In the genomic region with DNA sequence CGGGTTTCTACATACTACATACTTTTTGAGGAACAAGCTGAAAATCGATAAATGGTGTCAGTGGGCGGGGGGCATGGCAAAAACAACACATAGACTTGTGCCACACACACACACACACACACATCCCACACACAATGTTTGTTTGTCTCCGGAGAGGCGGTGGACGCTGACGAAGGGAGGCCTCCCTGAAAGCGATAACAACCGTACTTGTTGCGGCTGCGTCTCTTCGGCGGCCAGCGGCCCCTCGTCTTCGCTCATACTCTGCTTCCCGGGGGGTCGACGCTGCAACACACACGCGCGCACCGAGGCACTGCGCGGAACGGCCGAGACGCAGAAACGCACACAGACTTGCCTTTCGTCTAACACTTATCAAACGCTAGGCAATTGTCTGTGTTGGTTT, we compare ENCODE assay signal across 4 worm cellular contexts.
TF ChIP-seq lines count a peak whose summit lies in the region.

No protein-coding gene starts in this region.

TF ChIP-seq in whole organism, L2 larva, 48 proteins besides CTCF, POLR2A, EP300 and RAD21 (continues in another document):
- peak; percentile 63 for TF ChIP-seq sma-3 (GFP tag; optimal IDR thresholded peaks at IDR 0.05; lab: Kevin White, UChicago)
- no peak for TF ChIP-seq nhr-11 (tag; optimal IDR thresholded peaks at IDR 0.05; lab: Kevin White, UChicago)
- TF ChIP-seq ztf-4 (tag; optimal IDR thresholded peaks at IDR 0.05; lab: Kevin White, UChicago), result no peak
- TF ChIP-seq ztf-11 (tag; optimal IDR thresholded peaks at IDR 0.05; lab: Kevin White, UChicago), result no peak
- no peak for TF ChIP-seq unc-39 (tag; optimal IDR thresholded peaks at IDR 0.05; lab: Kevin White, UChicago)
- no peak for TF ChIP-seq lin-13 (GFP tag; optimal IDR thresholded peaks at IDR 0.05; lab: Kevin White, UChicago)
- peak; percentile 44 to 71 for TF ChIP-seq mdl-1 (tag; optimal IDR thresholded peaks at IDR 0.05; lab: Kevin White, UChicago)
- TF ChIP-seq ceh-16 (tag; optimal IDR thresholded peaks at IDR 0.05; lab: Kevin White, UChicago), result peak; percentile 26
- TF ChIP-seq ama-1 (optimal IDR thresholded peaks at IDR 0.05; lab: Kevin White, UChicago), result no peak
- no peak for TF ChIP-seq mbf-1 (tag; optimal IDR thresholded peaks at IDR 0.05; lab: Kevin White, UChicago)
- no peak for TF ChIP-seq blmp-1 (tag; optimal IDR thresholded peaks at IDR 0.05; lab: Kevin White, UChicago; ENCODE audit: insufficient read depth)
- peak; percentile 57 for TF ChIP-seq unc-55 (GFP tag; optimal IDR thresholded peaks at IDR 0.05; lab: Kevin White, UChicago)
- TF ChIP-seq zag-1 (tag; optimal IDR thresholded peaks at IDR 0.05; lab: Kevin White, UChicago), result peak; percentile 3
- no peak for TF ChIP-seq ztf-1 (GFP tag; conservative IDR thresholded peaks at IDR 0.05; lab: Robert Waterston, UW)
- TF ChIP-seq dmd-4 (tag; optimal IDR thresholded peaks at IDR 0.05; lab: Kevin White, UChicago), result no peak
- TF ChIP-seq nhr-10 (tag; optimal IDR thresholded peaks at IDR 0.05; lab: Kevin White, UChicago), result no peak
- peak; percentile 17 for TF ChIP-seq gmeb-1 (tag; optimal IDR thresholded peaks at IDR 0.05; lab: Kevin White, UChicago)
- TF ChIP-seq lin-11 (tag; optimal IDR thresholded peaks at IDR 0.05; lab: Kevin White, UChicago), result no peak
- TF ChIP-seq crh-2 (tag; optimal IDR thresholded peaks at IDR 0.05; lab: Kevin White, UChicago), result peak; percentile 51
- peak; percentile 55 for TF ChIP-seq Y55F3AM.14 (GFP tag; optimal IDR thresholded peaks at IDR 0.05; lab: Kevin White, UChicago)
- TF ChIP-seq nhr-237 (tag; optimal IDR thresholded peaks at IDR 0.05; lab: Kevin White, UChicago), result no peak
- TF ChIP-seq C34F6.9 (tag; optimal IDR thresholded peaks at IDR 0.05; lab: Kevin White, UChicago), result peak; percentile 25

TF ChIP-seq in whole organism, L4 larva, 104 proteins besides CTCF, POLR2A, EP300 and RAD21 (continues in another document):
- TF ChIP-seq mxl-2 (GFP tag; conservative IDR thresholded peaks at IDR 0.05; lab: Robert Waterston, UW), result no peak
- no peak for TF ChIP-seq lin-15B (tag; optimal IDR thresholded peaks at IDR 0.05; lab: Kevin White, UChicago)
- 0 out of 2 replicates have a peak, but pooled peaks have one; percentile 57 for TF ChIP-seq saeg-2 (GFP tag; IDR thresholded peaks at IDR 0.05; lab: Robert Waterston, UW)
- no peak for TF ChIP-seq madf-5 (GFP tag; IDR thresholded peaks at IDR 0.05; lab: Robert Waterston, UW)
- no peak for TF ChIP-seq zfp-3 (GFP tag; conservative IDR thresholded peaks at IDR 0.05; lab: Robert Waterston, UW)
- TF ChIP-seq mxl-3 (GFP tag; optimal IDR thresholded peaks at IDR 0.05; lab: Kevin White, UChicago), result peak; percentile 79
- no peak for TF ChIP-seq F49E8.2 (tag; optimal IDR thresholded peaks at IDR 0.05; lab: Kevin White, UChicago; ENCODE audit: borderline replicate concordance)
- no peak for TF ChIP-seq ZK546.5 (tag; optimal IDR thresholded peaks at IDR 0.05; lab: Kevin White, UChicago)
- TF ChIP-seq zip-11 (GFP tag; IDR thresholded peaks at IDR 0.05; lab: Robert Waterston, UW), result no peak
- 0 out of 2 replicates have a peak, but pooled peaks have one; percentile 35 for TF ChIP-seq vab-7 (GFP tag; IDR thresholded peaks at IDR 0.05; lab: Robert Waterston, UW)
- TF ChIP-seq dpl-1 (GFP tag; optimal IDR thresholded peaks at IDR 0.05; lab: Kevin White, UChicago), result no peak
- TF ChIP-seq unc-130 (GFP tag; optimal IDR thresholded peaks at IDR 0.05; lab: Kevin White, UChicago), result no peak
- TF ChIP-seq ceh-62 (tag; optimal IDR thresholded peaks at IDR 0.05; lab: Kevin White, UChicago), result no peak
- no peak for TF ChIP-seq cey-2 (tag; optimal IDR thresholded peaks at IDR 0.05; lab: Kevin White, UChicago; ENCODE audit: borderline replicate concordance, insufficient read depth)
- no peak for TF ChIP-seq nhr-42 (GFP tag; IDR thresholded peaks at IDR 0.05; lab: Robert Waterston, UW)
- TF ChIP-seq nhr-41 (GFP tag; IDR thresholded peaks at IDR 0.05; lab: Robert Waterston, UW), result 0 out of 2 replicates have a peak, but pooled peaks have one; percentile 36
- TF ChIP-seq skn-1 (tag; optimal IDR thresholded peaks at IDR 0.05; lab: Kevin White, UChicago), result no peak
- no peak for TF ChIP-seq ztf-7 (tag; optimal IDR thresholded peaks at IDR 0.05; lab: Kevin White, UChicago)
- 0 out of 2 replicates have a peak, but pooled peaks have one; percentile 9 for TF ChIP-seq dmd-8 (GFP tag; IDR thresholded peaks at IDR 0.05; lab: Robert Waterston, UW)
- no peak for TF ChIP-seq Y48G9A.11 (GFP tag; IDR thresholded peaks at IDR 0.05; lab: Robert Waterston, UW)
- TF ChIP-seq madf-9 (GFP tag; conservative IDR thresholded peaks at IDR 0.05; lab: Robert Waterston, UW), result no peak; the same call in 1 of the 2 replicates

TF ChIP-seq in whole organism, late embryonic, 69 proteins besides CTCF, POLR2A, EP300 and RAD21 (continues in another document):
- TF ChIP-seq nhr-11 (tag; optimal IDR thresholded peaks at IDR 0.05; lab: Kevin White, UChicago) (no peak), pat-9 (tag; optimal IDR thresholded peaks at IDR 0.05; lab: Kevin White, UChicago) (peak; percentile 13), ceh-6 (GFP tag; optimal IDR thresholded peaks at IDR 0.05; lab: Kevin White, UChicago) (no peak), gmeb-2 (tag; optimal IDR thresholded peaks at IDR 0.05; lab: Kevin White, UChicago) (no peak), sox-2 (GFP tag; IDR thresholded peaks at IDR 0.05; lab: Robert Waterston, UW) (no peak), fax-1 (tag; optimal IDR thresholded peaks at IDR 0.05; lab: Kevin White, UChicago) (peak; percentile 51), dve-1 (tag; optimal IDR thresholded peaks at IDR 0.05; lab: Kevin White, UChicago) (peak; percentile 35), odd-2 (tag; optimal IDR thresholded peaks at IDR 0.05; lab: Kevin White, UChicago) (no peak), npax-4 (tag; optimal IDR thresholded peaks at IDR 0.05; lab: Kevin White, UChicago) (no peak), ceh-34 (tag; optimal IDR thresholded peaks at IDR 0.05; lab: Kevin White, UChicago) (peak; percentile 34), nfya-1 (tag; optimal IDR thresholded peaks at IDR 0.05; lab: Kevin White, UChicago) (peak; percentile 30), ceh-2 (tag; optimal IDR thresholded peaks at IDR 0.05; lab: Kevin White, UChicago) (peak; percentile 43), eyg-1 (tag; optimal IDR thresholded peaks at IDR 0.05; lab: Kevin White, UChicago) (peak; percentile 24), elt-2 (tag; optimal IDR thresholded peaks at IDR 0.05; lab: Kevin White, UChicago) (peak; percentile 87), ets-4 (tag; optimal IDR thresholded peaks at IDR 0.05; lab: Kevin White, UChicago) (peak; percentile 36), fkh-10 (GFP tag; optimal IDR thresholded peaks at IDR 0.05; lab: Kevin White, UChicago) (no peak), ceh-48 (tag; optimal IDR thresholded peaks at IDR 0.05; lab: Kevin White, UChicago) (peak; percentile 41), hlh-15 (tag; optimal IDR thresholded peaks at IDR 0.05; lab: Kevin White, UChicago) (no peak), hlh-6 (tag; optimal IDR thresholded peaks at IDR 0.05; lab: Kevin White, UChicago) (no peak), unc-55 (GFP tag; optimal IDR thresholded peaks at IDR 0.05; lab: Kevin White, UChicago) (no peak), sox-4 (tag; optimal IDR thresholded peaks at IDR 0.05; lab: Kevin White, UChicago) (no peak), ceh-18 (tag; optimal IDR thresholded peaks at IDR 0.05; lab: Kevin White, UChicago) (peak; percentile 70), ceh-9 (tag; optimal IDR thresholded peaks at IDR 0.05; lab: Kevin White, UChicago) (no peak), fkh-6 (tag; optimal IDR thresholded peaks at IDR 0.05; lab: Kevin White, UChicago) (no peak), ceh-30 (tag; optimal IDR thresholded peaks at IDR 0.05; lab: Kevin White, UChicago) (no peak), madf-2 (tag; optimal IDR thresholded peaks at IDR 0.05; lab: Kevin White, UChicago) (peak; percentile 26)

TF ChIP-seq in whole organism, mixed stage, embryonic, 35 proteins besides CTCF, POLR2A, EP300 and RAD21 (continues in another document):
- TF ChIP-seq hlh-1 (tag; optimal IDR thresholded peaks at IDR 0.05; lab: Kevin White, UChicago) (no peak), sptf-1 (tag; optimal IDR thresholded peaks at IDR 0.05; lab: Kevin White, UChicago) (peak; percentile 34), flh-1 (GFP tag; optimal IDR thresholded peaks at IDR 0.05; lab: Kevin White, UChicago) (no peak), lin-13 (tag; optimal IDR thresholded peaks at IDR 0.05; lab: Kevin White, UChicago) (no peak), nhr-12 (tag; optimal IDR thresholded peaks at IDR 0.05; lab: Kevin White, UChicago) (no peak), ceh-39 (tag; optimal IDR thresholded peaks at IDR 0.05; lab: Kevin White, UChicago) (no peak), bed-3 (GFP tag; optimal IDR thresholded peaks at IDR 0.05; lab: Kevin White, UChicago) (no peak), ham-2 (GFP tag; optimal IDR thresholded peaks at IDR 0.05; lab: Kevin White, UChicago) (peak; percentile 87), mab-5 (tag; optimal IDR thresholded peaks at IDR 0.05; lab: Kevin White, UChicago) (no peak), lsy-2 (tag; optimal IDR thresholded peaks at IDR 0.05; lab: Kevin White, UChicago) (no peak), pha-4 (tag; optimal IDR thresholded peaks at IDR 0.05; lab: Kevin White, UChicago) (peak; percentile 72), M03D4.4 (tag; optimal IDR thresholded peaks at IDR 0.05; lab: Kevin White, UChicago) (peak; percentile 42), cnd-1 (tag; optimal IDR thresholded peaks at IDR 0.05; lab: Kevin White, UChicago) (peak; percentile 8), nhr-2 (tag; optimal IDR thresholded peaks at IDR 0.05; lab: Kevin White, UChicago) (no peak), drap-1 (GFP tag; optimal IDR thresholded peaks at IDR 0.05; lab: Kevin White, UChicago) (peak; percentile 51), lin-32 (GFP tag; optimal IDR thresholded peaks at IDR 0.05; lab: Kevin White, UChicago) (no peak), ztf-11 (tag; optimal IDR thresholded peaks at IDR 0.05; lab: Kevin White, UChicago) (no peak), nhr-28 (tag; optimal IDR thresholded peaks at IDR 0.05; lab: Kevin White, UChicago) (no peak), snpc-4 (tag; optimal IDR thresholded peaks at IDR 0.05; lab: Kevin White, UChicago) (no peak), sem-2 (GFP tag; optimal IDR thresholded peaks at IDR 0.05; lab: Kevin White, UChicago) (peak; percentile 30), nhr-76 (tag; optimal IDR thresholded peaks at IDR 0.05; lab: Kevin White, UChicago) (no peak), mep-1 (tag; optimal IDR thresholded peaks at IDR 0.05; lab: Kevin White, UChicago) (no peak), ceh-43 (GFP tag; optimal IDR thresholded peaks at IDR 0.05; lab: Kevin White, UChicago) (no peak), ces-1 (GFP tag; optimal IDR thresholded peaks at IDR 0.05; lab: Kevin White, UChicago) (peak; percentile 19), ceh-83 (GFP tag; optimal IDR thresholded peaks at IDR 0.05; lab: Kevin White, UChicago) (no peak), elt-3 (tag; optimal IDR thresholded peaks at IDR 0.05; lab: Kevin White, UChicago) (no peak), blmp-1 (tag; optimal IDR thresholded peaks at IDR 0.05; lab: Kevin White, UChicago) (no peak), elt-1 (tag; optimal IDR thresholded peaks at IDR 0.05; lab: Kevin White, UChicago; ENCODE audit: borderline replicate concordance, insufficient read depth) (no peak), unc-62 (GFP tag; optimal IDR thresholded peaks at IDR 0.05; lab: Kevin White, UChicago) (no peak)
